Worm (Caenorhabditis elegans) whole organism, L1 larva: ENCODE measurements around the gene btf-1.

Source experiments
- F16B12.6 ChIP-seq: fragments of 150-350 bp; optimal IDR thresholded peaks from 2 replicates; lab custom pipeline; 2014; ENCODE audit warnings: missing biosample characterization, missing genetic modification characterization
- aly-2 ChIP-seq: fragments of 150-350 bp; optimal IDR thresholded peaks from 2 replicates; lab custom pipeline; 2014; ENCODE audit warnings: missing biosample characterization, missing genetic modification characterization
- ceh-82 ChIP-seq, 3 experiments: fragments of 150-350 bp in 1 of 3; sonication (generic microtip) in 2 of 3; optimal IDR thresholded peaks; 2 replicates each; lab custom pipeline; 2014 to 2017; ENCODE audit warnings: missing biosample characterization in 3 of 3, missing genetic modification characterization in 3 of 3
- grh-1 ChIP-seq: fragments of 200-800 bp; sonication (Bioruptor generic); IDR thresholded peaks from 2 replicates; pipeline ENCODE4 v1.3.6; 2022; ENCODE audit warnings: missing genetic modification reagents, missing genetic modification characterization, missing compliant biosample characterization
- lin-13 ChIP-seq: fragments of 150-350 bp; optimal IDR thresholded peaks from 2 replicates; lab custom pipeline; 2014; ENCODE audit warnings: missing biosample characterization, missing genetic modification reagents, missing genetic modification characterization
- lin-39 ChIP-seq: fragments of 150-350 bp; optimal IDR thresholded peaks from 2 replicates; lab custom pipeline; 2014; ENCODE audit warnings: missing biosample characterization, missing genetic modification reagents, missing genetic modification characterization
- mep-1 ChIP-seq: fragments of 150-350 bp; optimal IDR thresholded peaks from 2 replicates; lab custom pipeline; 2014; ENCODE audit warnings: missing biosample characterization, missing genetic modification characterization
- nhr-76 ChIP-seq: sonication (generic microtip); optimal IDR thresholded peaks from 2 replicates; lab custom pipeline; 2017; ENCODE audit warnings: missing biosample characterization, missing genetic modification characterization
- skn-1 ChIP-seq: fragments of 150-350 bp; optimal IDR thresholded peaks from 2 replicates; lab custom pipeline; 2014; ENCODE audit warnings: missing biosample characterization, missing genetic modification characterization
- snpc-4 ChIP-seq: fragments of 150-350 bp; optimal IDR thresholded peaks from 2 replicates; lab custom pipeline; 2014; ENCODE audit warnings: missing biosample characterization, missing genetic modification characterization
- sptf-1 ChIP-seq: fragments of 150-350 bp; optimal IDR thresholded peaks from 2 replicates; lab custom pipeline; 2014; ENCODE audit warnings: missing biosample characterization, missing genetic modification characterization
- tbx-2 ChIP-seq: sonication (generic microtip); optimal IDR thresholded peaks from 2 replicates; lab custom pipeline; 2016; ENCODE audit warnings: missing genetic modification characterization, missing compliant biosample characterization
- zag-1 ChIP-seq: fragments of 150-350 bp; optimal IDR thresholded peaks from 2 replicates; lab custom pipeline; 2014; ENCODE audit warnings: missing biosample characterization, missing genetic modification characterization

DNA sequence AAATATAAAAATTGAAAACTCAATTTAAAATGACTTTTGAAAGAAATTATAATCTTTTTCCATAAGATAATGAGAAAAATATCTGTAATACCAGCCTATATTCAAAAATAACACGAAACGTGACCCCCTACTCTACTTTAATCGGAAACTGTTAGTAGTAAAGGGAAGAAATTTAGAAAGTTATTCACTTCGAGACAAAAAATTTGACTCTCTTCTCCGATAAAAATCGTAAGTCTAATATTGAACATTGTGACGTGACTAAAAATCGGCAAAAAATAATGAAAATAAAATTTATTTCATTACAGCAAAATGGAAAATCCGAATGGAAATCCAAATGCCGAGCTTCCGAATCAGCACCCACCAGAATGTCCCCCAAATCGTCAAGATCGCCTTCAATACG is 48.9 kb downstream of the btf-1 start, which contains the start of gene F15D4.6:
- TF ChIP-seq ceh-82 (tag; optimal IDR thresholded peaks at IDR 0.05; lab: Kevin White, UChicago) (no peak), nhr-76 (tag; lab: Kevin White, UChicago) (no peak), skn-1 (tag; lab: Kevin White, UChicago) (no peak), sptf-1 (tag; lab: Kevin White, UChicago) (no peak), aly-2 (tag; lab: Kevin White, UChicago) (no peak), F16B12.6 (tag; lab: Kevin White, UChicago) (no peak), zag-1 (tag; lab: Kevin White, UChicago) (no peak), mep-1 (no peak), grh-1 (GFP tag; lab: Robert Waterston, UW) (no peak), tbx-2 (tag; lab: Kevin White, UChicago) (no peak), lin-13 (GFP tag; lab: Kevin White, UChicago) (no peak), lin-39 (no peak), snpc-4 (tag; lab: Kevin White, UChicago) (no peak)
